Worm (Caenorhabditis elegans): ENCODE measurements around the gene F21C10.3.

The F21C10.3 gene

DNA sequence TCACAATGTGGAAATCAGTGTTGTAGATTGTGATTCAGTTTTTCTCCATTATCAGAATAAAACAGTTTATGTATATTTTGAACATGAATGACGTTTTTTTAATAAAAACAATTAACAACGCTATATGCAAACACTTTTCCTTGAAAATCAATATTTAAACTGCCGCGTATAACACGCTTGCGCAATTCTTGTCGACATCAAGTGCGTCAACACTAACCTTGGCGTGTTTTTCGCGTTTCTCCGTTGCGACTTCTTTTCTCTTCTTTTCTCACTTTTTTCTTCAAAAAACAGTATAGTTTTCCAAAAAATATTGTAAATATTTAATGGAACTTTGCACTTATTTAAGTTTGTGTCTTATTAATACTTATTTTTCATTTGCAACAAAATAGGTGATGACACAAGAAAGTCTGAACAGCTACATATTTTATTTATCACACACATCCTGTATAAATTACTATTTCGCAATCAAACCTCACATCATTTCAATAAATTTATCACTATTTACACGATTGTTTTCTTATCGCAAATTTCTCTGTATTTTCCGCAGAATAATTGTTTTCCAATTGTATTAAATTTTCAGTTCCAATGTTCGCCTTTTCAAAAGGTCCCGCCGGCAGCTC lies 47.5 kb downstream of the F21C10.3 start, which contains the start of gene spas-1:
Gene spas-1 (plus strand): TSS at position 572 of the 620 bp plus-strand sequence.
- no peak for TF ChIP-seq unc-62 (GFP tag; optimal IDR thresholded peaks at IDR 0.05)
